Fruit fly (Drosophila melanogaster) S2 (cell line): ENCODE results near the gene sty.

Experiments used
- CG8478 ChIP-seq: fragments of >200 bp; optimal IDR thresholded peaks from 2 replicates; lab custom pipeline; 2018
- CTCF ChIP-seq, 2 experiments: fragments of >200 bp; optimal IDR thresholded peaks; 2 replicates each; lab custom pipeline; 2018

DNA sequence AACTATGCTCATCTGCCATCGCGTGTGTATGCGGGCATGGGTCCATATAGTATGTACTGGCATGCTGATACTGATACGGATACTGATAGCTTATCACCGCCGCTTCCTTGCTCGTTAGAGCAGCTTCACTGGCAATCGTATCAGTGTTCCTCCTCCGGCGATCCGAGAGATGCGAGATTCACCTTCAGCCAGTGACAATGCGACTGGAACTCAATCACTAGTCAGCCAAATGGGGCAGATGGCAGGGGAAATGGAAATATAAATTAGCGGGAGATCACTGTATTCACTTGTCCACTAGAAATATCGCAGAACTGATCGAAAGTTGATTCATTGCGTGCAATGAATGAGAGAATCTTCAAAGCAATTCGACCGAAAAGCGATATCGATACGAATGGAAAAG, 26.2 kb downstream of the sty start:
- TF ChIP-seq CTCF (optimal IDR thresholded peaks at IDR 0.05; lab: Kevin White, UChicago) (no peak), CG8478 (lab: Kevin White, UChicago) (no peak)
